Worm (Caenorhabditis elegans) whole organism, midembryonic: ENCODE data around the gene kel-1.

Experiments used
- flt-1 ChIP-seq: fragments of 200-800 bp; sonication (Bioruptor generic); IDR thresholded peaks from 2 replicates; pipeline ENCODE4 v1.3.6; 2022; ENCODE audit warnings: missing genetic modification characterization, missing compliant biosample characterization
- med-1 ChIP-seq: sonication (generic microtip); optimal IDR thresholded peaks from 2 replicates; lab custom pipeline; 2017; ENCODE audit warnings: missing genetic modification characterization, mild to moderate bottlenecking, missing compliant biosample characterization, antibody characterized with exemption, missing genetic modification reagents; ENCODE audit not compliant: insufficient read depth
- ref-1 ChIP-seq: fragments of 200-800 bp; sonication (Bioruptor generic); conservative IDR thresholded peaks from 2 replicates; pipeline ENCODE4 v1.3.6; 2022; ENCODE audit warnings: missing genetic modification reagents, missing genetic modification characterization, missing compliant biosample characterization

DNA sequence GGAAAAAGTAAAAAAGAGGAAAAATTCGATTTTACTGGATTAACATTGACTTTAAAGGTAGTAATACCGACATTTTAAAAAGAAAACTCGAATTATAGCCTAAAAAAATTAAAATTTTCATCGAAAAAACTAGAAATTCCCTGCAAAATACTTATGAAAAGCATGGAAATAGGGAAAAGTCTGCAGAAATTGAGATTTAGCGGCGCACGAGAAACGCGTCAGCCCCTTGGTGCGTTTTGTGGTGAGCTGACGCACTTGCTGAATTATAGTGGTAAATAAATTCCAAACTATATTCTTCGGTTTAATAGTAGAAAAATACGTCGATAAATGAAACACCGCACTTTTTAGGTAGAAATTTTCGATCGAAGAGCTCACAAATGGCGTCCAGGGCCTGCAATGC lies 5.7 kb downstream of the kel-1 start:
- TF ChIP-seq med-1 (GFP tag; lab: Kevin White, UChicago) (no peak), ref-1 (no peak), flt-1 (GFP tag; lab: Robert Waterston, UW) (no peak)
